Worm (Caenorhabditis elegans) whole organism, mixed stage, embryonic: ENCODE measurements around the gene gfi-3.

Experiments used
- elt-3 ChIP-seq: fragments of 150-350 bp; optimal IDR thresholded peaks from 2 replicates; lab custom pipeline; 2014; ENCODE audit warnings: missing biosample characterization, missing genetic modification characterization
- ham-2 ChIP-seq: fragments of 200-800 bp; sonication (Bioruptor generic); optimal IDR thresholded peaks from 2 replicates; lab custom pipeline; 2018; ENCODE audit warnings: mild to moderate bottlenecking, missing genetic modification characterization, missing compliant biosample characterization
- lsy-2 ChIP-seq: fragments of 150-350 bp; optimal IDR thresholded peaks from 2 replicates; lab custom pipeline; 2014; ENCODE audit warnings: missing biosample characterization, missing genetic modification characterization
- mab-5 ChIP-seq: fragments of 150-350 bp; optimal IDR thresholded peaks from 2 replicates; lab custom pipeline; 2014; ENCODE audit warnings: missing biosample characterization, missing genetic modification characterization
- mep-1 ChIP-seq: fragments of 150-350 bp; optimal IDR thresholded peaks from 2 replicates; lab custom pipeline; 2017; ENCODE audit warnings: missing biosample characterization, missing genetic modification reagents, missing genetic modification characterization, inconsistent platforms
- sptf-1 ChIP-seq: sonication (generic microtip); optimal IDR thresholded peaks from 2 replicates; lab custom pipeline; 2017; ENCODE audit warnings: mild to moderate bottlenecking, missing genetic modification characterization, moderate library complexity, missing compliant biosample characterization
- tbx-8 ChIP-seq: fragments of 200-800 bp; sonication (Bioruptor generic); optimal IDR thresholded peaks from 2 replicates; lab custom pipeline; 2018; ENCODE audit warnings: mild to moderate bottlenecking, missing genetic modification characterization, moderate library complexity, missing compliant biosample characterization

ce11 chrX:14534117-14534516 is 53.7 kb downstream of the gfi-3 start, which contains the start of gene T24C2.5:
- no peak for TF ChIP-seq elt-3 (tag; lab: Kevin White, UChicago)
- no peak for TF ChIP-seq ham-2 (GFP tag; lab: Kevin White, UChicago)
- TF ChIP-seq mep-1 (tag; lab: Kevin White, UChicago): no peak
- TF ChIP-seq mab-5 (tag; lab: Kevin White, UChicago): no peak
- TF ChIP-seq sptf-1 (tag; lab: Kevin White, UChicago): no peak
- TF ChIP-seq lsy-2 (tag; lab: Kevin White, UChicago): no peak
- TF ChIP-seq tbx-8 (GFP tag; lab: Kevin White, UChicago): no peak
